Worm (Caenorhabditis elegans) whole organism, L2 larva: ENCODE results near the gene cyp-37B1.

ENCODE experiments used
- C34F6.9 ChIP-seq: fragments of 150-350 bp; optimal IDR thresholded peaks from 2 replicates; lab custom pipeline; 2014; ENCODE audit warnings: missing biosample characterization, missing genetic modification characterization
- F13H6.1 ChIP-seq: sonication (generic microtip); optimal IDR thresholded peaks from 2 replicates; lab custom pipeline; 2016; ENCODE audit warnings: missing genetic modification characterization, missing compliant biosample characterization
- R02D3.7 ChIP-seq: fragments of 150-350 bp; optimal IDR thresholded peaks from 2 replicates; lab custom pipeline; 2014; ENCODE audit warnings: missing biosample characterization, missing genetic modification characterization
- Y55F3AM.14 ChIP-seq: fragments of 200-800 bp; sonication (Bioruptor generic); optimal IDR thresholded peaks from 2 replicates; lab custom pipeline; 2018; ENCODE audit warnings: mild to moderate bottlenecking, missing genetic modification characterization, missing compliant biosample characterization
- ZK546.5 ChIP-seq: sonication (generic microtip); optimal IDR thresholded peaks from 2 replicates; lab custom pipeline; 2017; ENCODE audit warnings: missing biosample characterization, missing genetic modification characterization
- ceh-82 ChIP-seq: fragments of 150-350 bp; optimal IDR thresholded peaks from 2 replicates; lab custom pipeline; 2014; ENCODE audit warnings: missing biosample characterization, missing genetic modification characterization
- dmd-4 ChIP-seq: sonication (generic microtip); optimal IDR thresholded peaks from 2 replicates; lab custom pipeline; 2017; ENCODE audit warnings: missing biosample characterization, missing genetic modification characterization
- egl-27 ChIP-seq: sonication (generic microtip); optimal IDR thresholded peaks from 3 replicates; lab custom pipeline; 2017; ENCODE audit warnings: missing biosample characterization, missing genetic modification reagents, missing genetic modification characterization
- fos-1 ChIP-seq: fragments of 150-350 bp; optimal IDR thresholded peaks from 2 replicates; lab custom pipeline; 2014; ENCODE audit warnings: missing biosample characterization, missing genetic modification characterization
- gmeb-1 ChIP-seq: fragments of 150-350 bp; optimal IDR thresholded peaks from 2 replicates; lab custom pipeline; 2014; ENCODE audit warnings: missing biosample characterization, missing genetic modification characterization
- lin-11 ChIP-seq: fragments of 150-350 bp; sonication (generic microtip); optimal IDR thresholded peaks from 2 replicates; lab custom pipeline; 2014; ENCODE audit warnings: missing biosample characterization, missing genetic modification characterization, inconsistent platforms, mixed read lengths
- lin-13 ChIP-seq: fragments of 150-350 bp; optimal IDR thresholded peaks from 2 replicates; lab custom pipeline; 2014; ENCODE audit warnings: missing biosample characterization, missing genetic modification reagents, missing genetic modification characterization
- lin-39 ChIP-seq: fragments of 150-350 bp; optimal IDR thresholded peaks from 2 replicates; lab custom pipeline; 2014; ENCODE audit warnings: missing biosample characterization, missing genetic modification reagents, missing genetic modification characterization
- lsy-2 ChIP-seq, 2 experiments: fragments of 150-350 bp in 1 of 2; sonication (generic microtip) in 1 of 2; optimal IDR thresholded peaks; 2 replicates each; lab custom pipeline; 2014 to 2017; ENCODE audit warnings: missing biosample characterization in 2 of 2, missing genetic modification characterization in 2 of 2
- mab-5 ChIP-seq: fragments of 150-350 bp; optimal IDR thresholded peaks from 2 replicates; lab custom pipeline; 2014; ENCODE audit warnings: missing biosample characterization, missing genetic modification characterization
- mbf-1 ChIP-seq: sonication (generic microtip); optimal IDR thresholded peaks from 2 replicates; lab custom pipeline; 2017; ENCODE audit warnings: missing biosample characterization, missing genetic modification characterization
- mdl-1 ChIP-seq, 2 experiments: fragments of 150-350 bp in 1 of 2; sonication (generic microtip) in 1 of 2; optimal IDR thresholded peaks; 2 replicates each; lab custom pipeline; 2017; ENCODE audit warnings: missing biosample characterization in 2 of 2, missing genetic modification characterization in 2 of 2
- nhr-10 ChIP-seq: sonication (generic microtip); optimal IDR thresholded peaks from 2 replicates; lab custom pipeline; 2017; ENCODE audit warnings: missing biosample characterization, missing genetic modification characterization
- nhr-11 ChIP-seq: fragments of 150-350 bp; optimal IDR thresholded peaks from 2 replicates; lab custom pipeline; 2014; ENCODE audit warnings: missing biosample characterization, missing genetic modification characterization
- nhr-129 ChIP-seq: fragments of 150-350 bp; optimal IDR thresholded peaks from 2 replicates; lab custom pipeline; 2014; ENCODE audit warnings: missing biosample characterization, missing genetic modification characterization
- nhr-21 ChIP-seq: fragments of 150-350 bp; optimal IDR thresholded peaks from 2 replicates; lab custom pipeline; 2014; ENCODE audit warnings: missing biosample characterization, missing genetic modification characterization
- nhr-23 ChIP-seq: fragments of 150-350 bp; optimal IDR thresholded peaks from 2 replicates; lab custom pipeline; 2014; ENCODE audit warnings: missing biosample characterization, missing genetic modification reagents, missing genetic modification characterization
- nhr-237 ChIP-seq: fragments of 150-350 bp; optimal IDR thresholded peaks from 2 replicates; lab custom pipeline; 2014; ENCODE audit warnings: missing biosample characterization, missing genetic modification characterization
- nhr-25 ChIP-seq: fragments of 150-350 bp; sonication (generic microtip); optimal IDR thresholded peaks from 3 replicates; lab custom pipeline; 2014; ENCODE audit warnings: missing biosample characterization, missing genetic modification characterization
- nhr-6 ChIP-seq: fragments of 150-350 bp; optimal IDR thresholded peaks from 2 replicates; lab custom pipeline; 2014; ENCODE audit warnings: missing biosample characterization, missing genetic modification characterization
- sem-4 ChIP-seq: fragments of 150-350 bp; optimal IDR thresholded peaks from 2 replicates; lab custom pipeline; 2014; ENCODE audit warnings: missing biosample characterization, missing genetic modification reagents, missing genetic modification characterization
- sma-9 ChIP-seq, 2 experiments: fragments of 150-350 bp in 1 of 2; sonication (generic microtip) in 1 of 2; optimal IDR thresholded peaks; 2 replicates each; lab custom pipeline; 2014 to 2016; ENCODE audit warnings: missing genetic modification characterization in 2 of 2, mild to moderate bottlenecking in 1 of 2, missing biosample characterization in 1 of 2, missing compliant biosample characterization in 1 of 2, missing genetic modification reagents in 1 of 2, moderate library complexity in 1 of 2
- snpc-4 ChIP-seq: fragments of 150-350 bp; optimal IDR thresholded peaks from 2 replicates; lab custom pipeline; 2014; ENCODE audit warnings: missing biosample characterization, missing genetic modification characterization
- unc-39 ChIP-seq: fragments of 150-350 bp; optimal IDR thresholded peaks from 2 replicates; lab custom pipeline; 2014; ENCODE audit warnings: missing biosample characterization, missing genetic modification characterization
- unc-62 ChIP-seq: fragments of 150-350 bp; optimal IDR thresholded peaks from 2 replicates; lab custom pipeline; 2014; ENCODE audit warnings: missing biosample characterization, missing genetic modification reagents, missing genetic modification characterization
- zag-1 ChIP-seq: fragments of 150-350 bp; optimal IDR thresholded peaks from 2 replicates; lab custom pipeline; 2014; ENCODE audit warnings: missing biosample characterization, missing genetic modification characterization
- ztf-1 ChIP-seq: fragments of 200-800 bp; sonication (Bioruptor generic); conservative IDR thresholded peaks from 2 replicates; pipeline ENCODE4 v1.3.6; 2022; ENCODE audit warnings: missing genetic modification characterization, missing compliant biosample characterization
- ztf-11 ChIP-seq: sonication (generic microtip); optimal IDR thresholded peaks from 2 replicates; lab custom pipeline; 2017; ENCODE audit warnings: missing biosample characterization, missing genetic modification characterization
- ztf-4 ChIP-seq: fragments of 150-350 bp; optimal IDR thresholded peaks from 2 replicates; lab custom pipeline; 2014; ENCODE audit warnings: missing biosample characterization, missing genetic modification characterization

Gene cyp-37B1

ce11 chrV:16235135-16235534, 42.8 kb upstream of the cyp-37B1 start, which contains the start of gene F21H7.3:
Gene F21H7.3 (minus strand): TSS chrV:16235235.
- TF ChIP-seq nhr-129 (tag; lab: Kevin White, UChicago) (no peak), unc-39 (tag; lab: Kevin White, UChicago) (no peak), nhr-23 (tag; lab: Kevin White, UChicago) (no peak), lsy-2 (tag; optimal IDR thresholded peaks at IDR 0.05; lab: Kevin White, UChicago) (no peak), mab-5 (tag; lab: Kevin White, UChicago) (no peak), ztf-1 (GFP tag; lab: Robert Waterston, UW) (no peak), fos-1 (tag; lab: Kevin White, UChicago) (no peak)

ce11 chrV:16235647-16236046, 42.3 kb upstream of the cyp-37B1 start, which contains the start of gene srh-98:
Gene srh-98 (minus strand): TSS chrV:16235747.
- TF ChIP-seq nhr-25 (tag; lab: Kevin White, UChicago) (no peak), ztf-4 (tag; lab: Kevin White, UChicago) (no peak), nhr-6 (no peak), dmd-4 (tag; lab: Kevin White, UChicago) (no peak), zag-1 (tag; lab: Kevin White, UChicago) (no peak), ztf-1 (GFP tag; lab: Robert Waterston, UW) (no peak), lin-39 (tag; lab: Kevin White, UChicago) (no peak), ZK546.5 (tag; lab: Kevin White, UChicago) (no peak), ztf-11 (tag; lab: Kevin White, UChicago) (no peak), Y55F3AM.14 (GFP tag; lab: Kevin White, UChicago) (no peak), lin-13 (GFP tag; lab: Kevin White, UChicago) (no peak), mab-5 (tag; lab: Kevin White, UChicago) (no peak), F13H6.1 (tag; lab: Kevin White, UChicago) (no peak), R02D3.7 (no peak), ceh-82 (tag; lab: Kevin White, UChicago) (no peak), egl-27 (tag; lab: Kevin White, UChicago) (no peak), gmeb-1 (tag; lab: Kevin White, UChicago) (no peak)
- TF ChIP-seq, all 48 proteins: peak for 0

ce11 chrV:16237223-16237622, 40.7 kb upstream of the cyp-37B1 start, which contains the start of gene F21H7.5:
Gene F21H7.5 (plus strand): TSS chrV:16237523.
- TF ChIP-seq lin-13 (GFP tag; lab: Kevin White, UChicago) (no peak), ztf-1 (GFP tag; lab: Robert Waterston, UW) (no peak), ztf-4 (tag; lab: Kevin White, UChicago) (no peak), mdl-1 (tag; optimal IDR thresholded peaks at IDR 0.05; lab: Kevin White, UChicago) (no peak), nhr-21 (tag; lab: Kevin White, UChicago) (no peak), snpc-4 (tag; lab: Kevin White, UChicago) (no peak), nhr-23 (tag; lab: Kevin White, UChicago) (no peak), dmd-4 (tag; lab: Kevin White, UChicago) (no peak), R02D3.7 (no peak), nhr-11 (no peak), nhr-237 (tag; lab: Kevin White, UChicago) (no peak), ZK546.5 (tag; lab: Kevin White, UChicago) (no peak), C34F6.9 (tag; lab: Kevin White, UChicago) (no peak), mbf-1 (tag; lab: Kevin White, UChicago) (no peak), nhr-10 (tag; lab: Kevin White, UChicago) (no peak), ztf-11 (tag; lab: Kevin White, UChicago) (no peak), gmeb-1 (tag; lab: Kevin White, UChicago) (no peak), lin-11 (no peak), unc-62 (GFP tag; lab: Kevin White, UChicago) (no peak)

ce11 chrV:16244078-16244477, 33.8 kb upstream of the cyp-37B1 start, which contains the start of gene srh-104:
Gene srh-104 (minus strand): TSS chrV:16244178.
- TF ChIP-seq Y55F3AM.14 (GFP tag; lab: Kevin White, UChicago), result no peak
- no peak for TF ChIP-seq mbf-1 (tag; lab: Kevin White, UChicago)
- no peak for TF ChIP-seq unc-39 (tag; lab: Kevin White, UChicago)
- TF ChIP-seq sma-9 (GFP tag; optimal IDR thresholded peaks at IDR 0.05; lab: Kevin White, UChicago), result no peak
- TF ChIP-seq sma-9 (tag; optimal IDR thresholded peaks at IDR 0.05; lab: Kevin White, UChicago), result no peak
- TF ChIP-seq sem-4 (tag; lab: Kevin White, UChicago), result no peak
- no peak for TF ChIP-seq C34F6.9 (tag; lab: Kevin White, UChicago)
- TF ChIP-seq fos-1 (tag; lab: Kevin White, UChicago), result no peak
- no peak for TF ChIP-seq zag-1 (tag; lab: Kevin White, UChicago)
